Fruit fly (Drosophila melanogaster) whole organism, embryonic: ENCODE results near the gene Trax.
A peak's percentile ranks its signal among the peaks of the same experiment; 100 is the strongest.

Experiments
- Bteb2 ChIP-seq: fragments of 200-800 bp; sonication (Bioruptor generic); optimal IDR thresholded peaks from 2 replicates; lab custom pipeline; 2016; ENCODE audit warnings: missing biosample characterization, missing genetic modification characterization
- CG10366 ChIP-seq: fragments of 200-800 bp; sonication (Bioruptor generic); IDR thresholded peaks from 2 replicates; pipeline ENCODE4 v1.3.6; 2022; ENCODE audit warnings: missing biosample characterization, missing genetic modification characterization
- CG13123 ChIP-seq: fragments of 200-800 bp; sonication (Bioruptor generic); optimal IDR thresholded peaks from 2 replicates; lab custom pipeline; 2016; ENCODE audit warnings: missing biosample characterization, missing genetic modification characterization
- CG14965 ChIP-seq: fragments of 200-800 bp; sonication (Bioruptor generic); optimal IDR thresholded peaks from 2 replicates; lab custom pipeline; 2016; ENCODE audit warnings: missing biosample characterization, missing genetic modification characterization, borderline replicate concordance
- CG15269 ChIP-seq: fragments of 200-800 bp; sonication (Bioruptor generic); optimal IDR thresholded peaks from 2 replicates; lab custom pipeline; 2018; ENCODE audit warnings: missing biosample characterization, mild to moderate bottlenecking, missing genetic modification characterization, moderate library complexity
- CG17328 ChIP-seq: fragments of 200-800 bp; sonication (Bioruptor generic); IDR thresholded peaks from 2 replicates; pipeline ENCODE4 v1.3.6; 2022; ENCODE audit warnings: missing biosample characterization, missing genetic modification characterization
- CG18619 ChIP-seq: fragments of 200-800 bp; sonication (Bioruptor generic); optimal IDR thresholded peaks from 3 replicates; lab custom pipeline; 2017; ENCODE audit warnings: missing biosample characterization, mild to moderate bottlenecking, missing genetic modification characterization
- CG2120 ChIP-seq: fragments of 200-800 bp; sonication (Bioruptor generic); optimal IDR thresholded peaks from 3 replicates; lab custom pipeline; 2016; ENCODE audit warnings: missing biosample characterization, missing genetic modification characterization
- CG3847 ChIP-seq: fragments of 200-800 bp; sonication (Bioruptor generic); IDR thresholded peaks from 2 replicates; pipeline ENCODE4 v1.3.6; 2022; ENCODE audit warnings: missing biosample characterization, missing genetic modification characterization
- CG4282 ChIP-seq: fragments of 200-800 bp; sonication (Bioruptor generic); optimal IDR thresholded peaks from 2 replicates; lab custom pipeline; 2016; ENCODE audit warnings: missing biosample characterization, missing genetic modification characterization
- CG6683 ChIP-seq: fragments of 200-800 bp; sonication (Bioruptor generic); optimal IDR thresholded peaks from 2 replicates; lab custom pipeline; 2017; ENCODE audit warnings: missing biosample characterization, mild to moderate bottlenecking, missing genetic modification characterization, missing genetic modification reagents
- CG8290 ChIP-seq, 3 experiments: fragments of 200-800 bp; sonication (Bioruptor generic); optimal IDR thresholded peaks; 2 replicates each; lab custom pipeline; 2016 to 2019; ENCODE audit warnings: missing biosample characterization in 3 of 3, missing genetic modification characterization in 3 of 3, mild to moderate bottlenecking in 2 of 3, moderate library complexity in 1 of 3
- Chrac-16 ChIP-seq: fragments of 200-800 bp; sonication (Bioruptor generic); optimal IDR thresholded peaks from 3 replicates; lab custom pipeline; 2016; ENCODE audit warnings: missing biosample characterization, missing genetic modification characterization
- CkIIα-i1 ChIP-seq: fragments of 200-800 bp; sonication (Bioruptor generic); IDR thresholded peaks from 2 replicates; pipeline ENCODE4 v1.3.6; 2022; ENCODE audit warnings: missing biosample characterization, missing genetic modification characterization
- Dref ChIP-seq: fragments of 200-800 bp; sonication (Bioruptor generic); IDR thresholded peaks from 2 replicates; pipeline ENCODE4 v1.3.6; 2022; ENCODE audit warnings: missing biosample characterization, missing genetic modification characterization
- H2.0 ChIP-seq: fragments of 200-800 bp; sonication (Bioruptor generic); IDR thresholded peaks from 2 replicates; pipeline ENCODE4 v1.3.6; 2022; ENCODE audit warnings: missing biosample characterization, missing genetic modification characterization
- HHEX ChIP-seq: fragments of 200-800 bp; sonication (Bioruptor generic); optimal IDR thresholded peaks from 3 replicates; lab custom pipeline; 2017; ENCODE audit warnings: missing biosample characterization, mild to moderate bottlenecking, missing genetic modification characterization, missing genetic modification reagents
- Hr39 ChIP-seq: fragments of >200 bp; optimal IDR thresholded peaks from 2 replicates; lab custom pipeline; 2017
- NC2α ChIP-seq: fragments of 200-800 bp; sonication (Bioruptor generic); optimal IDR thresholded peaks from 2 replicates; lab custom pipeline; 2016; ENCODE audit warnings: missing biosample characterization, missing genetic modification characterization
- NK7.1 ChIP-seq: fragments of 200-800 bp; sonication (Bioruptor generic); optimal IDR thresholded peaks from 3 replicates; lab custom pipeline; 2016; ENCODE audit warnings: missing biosample characterization, missing genetic modification characterization
- Nf-YA ChIP-seq: fragments of 200-800 bp; sonication (Bioruptor generic); IDR thresholded peaks from 2 replicates; pipeline ENCODE4 v1.3.6; 2022; ENCODE audit warnings: missing biosample characterization, missing genetic modification characterization
- Side ChIP-seq: fragments of 200-800 bp; sonication (Bioruptor generic); optimal IDR thresholded peaks from 2 replicates; lab custom pipeline; 2016; ENCODE audit warnings: missing biosample characterization, missing genetic modification characterization
- Sin3A ChIP-seq: fragments of >200 bp; optimal IDR thresholded peaks from 2 replicates; lab custom pipeline; 2018
- Sox102F ChIP-seq: fragments of 200-800 bp; sonication (Bioruptor generic); optimal IDR thresholded peaks from 2 replicates; lab custom pipeline; 2018; ENCODE audit warnings: missing biosample characterization, mild to moderate bottlenecking, missing genetic modification characterization, moderate library complexity
- Tbp ChIP-seq: fragments of >200 bp; optimal IDR thresholded peaks from 2 replicates; lab custom pipeline; 2018; ENCODE audit warnings: missing biosample characterization, missing genetic modification characterization
- al ChIP-seq: fragments of 200-800 bp; sonication (Bioruptor generic); IDR thresholded peaks from 2 replicates; pipeline ENCODE4 v1.3.6; 2022; ENCODE audit warnings: missing biosample characterization, missing genetic modification characterization
- ash1 ChIP-seq: fragments of 200-800 bp; sonication (Bioruptor generic); optimal IDR thresholded peaks from 2 replicates; lab custom pipeline; 2018; ENCODE audit warnings: missing biosample characterization, mild to moderate bottlenecking, missing genetic modification characterization
- cwo ChIP-seq: fragments of 200-800 bp; sonication (Bioruptor generic); optimal IDR thresholded peaks from 3 replicates; lab custom pipeline; 2017; ENCODE audit warnings: missing biosample characterization, missing genetic modification characterization, mild to moderate bottlenecking, moderate library complexity, missing genetic modification reagents
- dysf ChIP-seq: fragments of 200-800 bp; sonication (Bioruptor generic); IDR thresholded peaks from 3 replicates; pipeline ENCODE4 v1.3.6; 2022; ENCODE audit warnings: missing biosample characterization, missing genetic modification characterization
- gem ChIP-seq: fragments of 200-800 bp; sonication (Bioruptor generic); optimal IDR thresholded peaks from 2 replicates; lab custom pipeline; 2019; ENCODE audit warnings: missing biosample characterization, mild to moderate bottlenecking, missing genetic modification characterization, moderate library complexity
- gro ChIP-seq: fragments of 200-800 bp; sonication (Bioruptor generic); optimal IDR thresholded peaks from 2 replicates; lab custom pipeline; 2016; ENCODE audit warnings: missing biosample characterization, missing genetic modification characterization
- gsb ChIP-seq: fragments of 200-800 bp; sonication (Bioruptor generic); IDR thresholded peaks from 2 replicates; pipeline ENCODE4 v1.3.6; 2022; ENCODE audit warnings: missing biosample characterization, missing genetic modification characterization
- nerfin-1 ChIP-seq: fragments of 200-800 bp; sonication (Bioruptor generic); optimal IDR thresholded peaks from 3 replicates; lab custom pipeline; 2019; ENCODE audit warnings: missing biosample characterization, mild to moderate bottlenecking, missing genetic modification characterization, moderate library complexity
- psq ChIP-seq: fragments of 200-800 bp; sonication (Bioruptor generic); optimal IDR thresholded peaks from 2 replicates; lab custom pipeline; 2017; ENCODE audit warnings: missing biosample characterization, missing genetic modification characterization
- schlank ChIP-seq: fragments of 200-800 bp; sonication (Bioruptor generic); optimal IDR thresholded peaks from 2 replicates; lab custom pipeline; 2018; ENCODE audit warnings: missing biosample characterization, mild to moderate bottlenecking, missing genetic modification characterization
- seq ChIP-seq: fragments of 200-800 bp; sonication (Bioruptor generic); IDR thresholded peaks from 2 replicates; pipeline ENCODE4 v1.3.6; 2022; ENCODE audit warnings: missing biosample characterization, missing genetic modification characterization
- so ChIP-seq: fragments of 200-800 bp; sonication (Bioruptor generic); IDR thresholded peaks from 3 replicates; pipeline ENCODE4 v1.3.6; 2022; ENCODE audit warnings: missing biosample characterization, missing genetic modification characterization
- sr ChIP-seq: fragments of 200-800 bp; sonication (Bioruptor generic); IDR thresholded peaks from 3 replicates; pipeline ENCODE4 v1.3.6; 2022; ENCODE audit warnings: missing biosample characterization, missing genetic modification characterization
- stwl ChIP-seq: fragments of 200-800 bp; sonication (Bioruptor generic); optimal IDR thresholded peaks from 3 replicates; lab custom pipeline; 2018; ENCODE audit warnings: missing biosample characterization, mild to moderate bottlenecking, missing genetic modification characterization, moderate library complexity
- ttk ChIP-seq: fragments of 200-800 bp; sonication (Bioruptor generic); IDR thresholded peaks from 2 replicates; pipeline ENCODE4 v2.1.2; 2022; ENCODE audit warnings: missing biosample characterization, missing genetic modification characterization
- tup ChIP-seq: fragments of 200-800 bp; sonication (Bioruptor generic); optimal IDR thresholded peaks from 2 replicates; lab custom pipeline; 2016; ENCODE audit warnings: missing biosample characterization, mild to moderate bottlenecking, missing genetic modification characterization, moderate library complexity
- vvl ChIP-seq: fragments of 200-800 bp; sonication (Bioruptor generic); IDR thresholded peaks from 2 replicates; pipeline ENCODE4 v1.3.6; 2022; ENCODE audit warnings: missing biosample characterization, missing genetic modification characterization

The Trax gene

dm6 chr3R:15371833-15372232 lies 10.3 kb downstream of the Trax start, which contains the start of the genes Ccm3 and CG6136 (continued):
- TF ChIP-seq CG2120 (peak; percentile 72), dysf (peak; percentile 43; the same call in 2 of the 3 replicates), schlank (no peak), CG10366 (GFP tag; lab: Robert Waterston, UW) (peak; percentile 23; the same call in 1 of the 2 replicates), CG8290 (GFP tag; optimal IDR thresholded peaks at IDR 0.05; lab: Kevin White, UChicago) (no peak), CG8290 (tag; optimal IDR thresholded peaks at IDR 0.05; lab: Kevin White, UChicago) (peak in 1 of 2 experiments; percentile 69), stwl (tag; lab: Kevin White, UChicago) (peak; percentile 80), al (GFP tag; lab: Robert Waterston, UW) (peak; percentile 52; the same call in 1 of the 2 replicates), H2.0 (GFP tag; lab: Robert Waterston, UW) (peak; percentile 24), CG3847 (GFP tag; lab: Robert Waterston, UW) (peak; percentile 65), CG18619 (GFP tag; lab: Kevin White, UChicago) (peak; percentile 11), tup (GFP tag; lab: Kevin White, UChicago) (no peak), Hr39 (lab: Kevin White, UChicago) (peak; percentile 64), seq (GFP tag; lab: Robert Waterston, UW) (peak; percentile 17; the same call in 1 of the 2 replicates), CG17328 (GFP tag; lab: Robert Waterston, UW) (peak; percentile 46), HHEX (GFP tag; lab: Kevin White, UChicago) (no peak), gro (GFP tag; lab: Kevin White, UChicago) (peak; percentile 78), gsb (GFP tag; lab: Robert Waterston, UW) (0 out of 2 replicates have a peak, but pooled peaks have one; percentile 30), CG15269 (tag; lab: Kevin White, UChicago) (no peak), CkIIα-i1 (GFP tag; lab: Robert Waterston, UW) (no peak), Nf-YA (GFP tag; lab: Robert Waterston, UW) (no peak), Sox102F (GFP tag; lab: Kevin White, UChicago) (no peak), ash1 (GFP tag; lab: Kevin White, UChicago) (no peak), nerfin-1 (tag; lab: Kevin White, UChicago) (peak; percentile 4), CG13123 (GFP tag; lab: Kevin White, UChicago) (no peak), Side (peak; percentile 59), gem (tag; lab: Kevin White, UChicago) (no peak), psq (GFP tag; lab: Kevin White, UChicago) (no peak), Chrac-16 (GFP tag; lab: Kevin White, UChicago) (no peak), CG14965 (no peak), NK7.1 (GFP tag; lab: Kevin White, UChicago) (no peak), cwo (GFP tag; lab: Kevin White, UChicago) (no peak), NC2α (GFP tag; lab: Kevin White, UChicago) (no peak), CG6683 (GFP tag; lab: Kevin White, UChicago) (peak; percentile 26), CG4282 (peak; percentile 46), so (GFP tag; lab: Robert Waterston, UW) (no peak), Dref (GFP tag; lab: Robert Waterston, UW) (peak; percentile 97), Bteb2 (GFP tag; lab: Kevin White, UChicago) (peak; percentile 42), Sin3A (lab: Kevin White, UChicago) (peak; percentile 44), ttk (GFP tag; lab: Robert Waterston, UW) (no peak), sr (no peak), Tbp (GFP tag; lab: Kevin White, UChicago) (no peak), vvl (GFP tag; lab: Robert Waterston, UW) (peak; percentile 91)
- TF ChIP-seq, all 482 proteins: peak for 210
